Fruit fly (Drosophila melanogaster) whole organism, embryonic: Measurements from ENCODE around the gene CG17109.

Source experiments
- Ada2b ChIP-seq: fragments of 200-800 bp; sonication (Bioruptor generic); IDR thresholded peaks from 2 replicates; pipeline ENCODE4 v1.3.6; 2022; ENCODE audit warnings: missing biosample characterization, missing genetic modification characterization
- B-H2 ChIP-seq: fragments of 200-800 bp; sonication (Bioruptor generic); optimal IDR thresholded peaks from 2 replicates; lab custom pipeline; 2018; ENCODE audit warnings: missing biosample characterization, mild to moderate bottlenecking, missing genetic modification characterization
- CG10147 ChIP-seq: fragments of 200-800 bp; sonication (Bioruptor generic); optimal IDR thresholded peaks from 2 replicates; lab custom pipeline; 2019; ENCODE audit warnings: missing biosample characterization, mild to moderate bottlenecking, missing genetic modification characterization, moderate library complexity
- CG10462 ChIP-seq: fragments of 200-800 bp; sonication (Bioruptor generic); optimal IDR thresholded peaks from 2 replicates; lab custom pipeline; 2016; ENCODE audit warnings: missing biosample characterization, missing genetic modification characterization
- CG11504 ChIP-seq: fragments of 200-800 bp; sonication (Bioruptor generic); optimal IDR thresholded peaks from 3 replicates; lab custom pipeline; 2019; ENCODE audit warnings: missing biosample characterization, mild to moderate bottlenecking, missing genetic modification characterization, moderate library complexity
- CG12391 ChIP-seq: fragments of 200-800 bp; sonication (Bioruptor generic); optimal IDR thresholded peaks from 3 replicates; lab custom pipeline; 2018; ENCODE audit warnings: missing biosample characterization, mild to moderate bottlenecking, missing genetic modification characterization, moderate library complexity
- CG1529 ChIP-seq: fragments of 200-800 bp; sonication (Bioruptor generic); optimal IDR thresholded peaks from 3 replicates; lab custom pipeline; 2018; ENCODE audit warnings: missing biosample characterization, missing genetic modification characterization
- CG15479 ChIP-seq: fragments of 200-800 bp; sonication (Bioruptor generic); optimal IDR thresholded peaks from 3 replicates; lab custom pipeline; 2019; ENCODE audit warnings: missing biosample characterization, mild to moderate bottlenecking, missing genetic modification characterization, moderate library complexity
- CG1792 ChIP-seq: fragments of 200-800 bp; sonication (Bioruptor generic); optimal IDR thresholded peaks from 2 replicates; lab custom pipeline; 2016; ENCODE audit warnings: missing biosample characterization, missing genetic modification characterization
- CG31388 ChIP-seq: fragments of 200-800 bp; sonication (Bioruptor generic); optimal IDR thresholded peaks from 2 replicates; lab custom pipeline; 2016; ENCODE audit warnings: missing biosample characterization, missing genetic modification characterization
- CG5953 ChIP-seq: fragments of 200-800 bp; sonication (Bioruptor generic); IDR thresholded peaks from 2 replicates; pipeline ENCODE4 v1.3.6; 2022; ENCODE audit warnings: missing biosample characterization, missing genetic modification characterization
- CG6254 ChIP-seq: fragments of 200-800 bp; sonication (Bioruptor generic); optimal IDR thresholded peaks from 3 replicates; lab custom pipeline; 2017; ENCODE audit warnings: mild to moderate bottlenecking, missing biosample characterization, missing genetic modification reagents, missing genetic modification characterization
- CG6854 ChIP-seq: fragments of 200-800 bp; sonication (Bioruptor generic); optimal IDR thresholded peaks from 3 replicates; lab custom pipeline; 2017; ENCODE audit warnings: missing biosample characterization, mild to moderate bottlenecking, missing genetic modification characterization
- CG7556 ChIP-seq: fragments of 200-800 bp; sonication (Bioruptor generic); optimal IDR thresholded peaks from 2 replicates; lab custom pipeline; 2017; ENCODE audit warnings: missing biosample characterization, mild to moderate bottlenecking, missing genetic modification characterization
- CG7839 ChIP-seq: fragments of 200-800 bp; sonication (Bioruptor generic); optimal IDR thresholded peaks from 3 replicates; lab custom pipeline; 2018; ENCODE audit warnings: missing biosample characterization, mild to moderate bottlenecking, missing genetic modification characterization, moderate library complexity
- CG8089 ChIP-seq: fragments of 200-800 bp; sonication (Bioruptor generic); optimal IDR thresholded peaks from 3 replicates; lab custom pipeline; 2016; ENCODE audit warnings: missing biosample characterization, missing genetic modification characterization
- CG8478 ChIP-seq: fragments of >200 bp; optimal IDR thresholded peaks from 2 replicates; lab custom pipeline; 2018
- CG8765 ChIP-seq: fragments of 200-800 bp; sonication (Bioruptor generic); IDR thresholded peaks from 2 replicates; pipeline ENCODE4 v1.3.6; 2022; ENCODE audit warnings: missing biosample characterization, missing genetic modification characterization
- Camta ChIP-seq: fragments of 200-800 bp; sonication (Bioruptor generic); optimal IDR thresholded peaks from 2 replicates; lab custom pipeline; 2016; ENCODE audit warnings: missing biosample characterization, missing genetic modification characterization
- Chrac-16 ChIP-seq: fragments of 200-800 bp; sonication (Bioruptor generic); optimal IDR thresholded peaks from 3 replicates; lab custom pipeline; 2016; ENCODE audit warnings: missing biosample characterization, missing genetic modification characterization
- Ets97D ChIP-seq: fragments of 200-800 bp; sonication (Bioruptor generic); optimal IDR thresholded peaks from 3 replicates; lab custom pipeline; 2016; ENCODE audit warnings: missing biosample characterization, missing genetic modification characterization
- GATAe ChIP-seq: fragments of 200-800 bp; sonication (Bioruptor generic); conservative IDR thresholded peaks from 2 replicates; pipeline ENCODE4 v1.3.6; 2022; ENCODE audit warnings: missing biosample characterization, missing genetic modification characterization
- HLH3B ChIP-seq: fragments of 200-800 bp; sonication (Bioruptor generic); IDR thresholded peaks from 2 replicates; pipeline ENCODE4 v1.3.6; 2022; ENCODE audit warnings: missing biosample characterization, missing genetic modification characterization
- Hr51 ChIP-seq, 2 experiments: fragments of 200-800 bp; sonication (Bioruptor generic); optimal IDR thresholded peaks; 2 replicates in 1 of 2; 3 replicates in 1 of 2; lab custom pipeline; 2016 to 2018; ENCODE audit warnings: missing biosample characterization in 2 of 2, missing genetic modification characterization in 2 of 2, mild to moderate bottlenecking in 1 of 2, moderate library complexity in 1 of 2
- Hsf ChIP-seq: fragments of 200-800 bp; sonication (Bioruptor generic); optimal IDR thresholded peaks from 3 replicates; lab custom pipeline; 2016; ENCODE audit warnings: missing biosample characterization, missing genetic modification characterization
- Lhr ChIP-seq: fragments of 200-800 bp; sonication (Bioruptor generic); optimal IDR thresholded peaks from 3 replicates; lab custom pipeline; 2017; ENCODE audit warnings: mild to moderate bottlenecking, missing biosample characterization, missing genetic modification reagents, missing genetic modification characterization
- Med ChIP-seq: fragments of 200-800 bp; sonication (Bioruptor generic); peaks from one replicate; lab custom pipeline; 2016; ENCODE audit warnings: missing biosample characterization, missing genetic modification characterization, mild to moderate bottlenecking, inconsistent platforms, moderate library complexity
- Sin3A ChIP-seq: fragments of >200 bp; optimal IDR thresholded peaks from 2 replicates; lab custom pipeline; 2018
- bab2 ChIP-seq: fragments of 200-800 bp; sonication (Bioruptor generic); optimal IDR thresholded peaks from 2 replicates; lab custom pipeline; 2016; ENCODE audit warnings: missing biosample characterization, missing genetic modification characterization
- cad ChIP-seq: fragments of >200 bp; optimal IDR thresholded peaks from 2 replicates; lab custom pipeline; 2017; ENCODE audit warnings: missing biosample characterization, missing genetic modification characterization
- cato ChIP-seq: fragments of 200-800 bp; sonication (Bioruptor generic); optimal IDR thresholded peaks from 2 replicates; lab custom pipeline; 2016; ENCODE audit warnings: missing biosample characterization, missing genetic modification characterization, borderline replicate concordance
- caup ChIP-seq: fragments of 200-800 bp; sonication (Bioruptor generic); optimal IDR thresholded peaks from 3 replicates; lab custom pipeline; 2017; ENCODE audit warnings: missing biosample characterization, mild to moderate bottlenecking, missing genetic modification characterization, moderate library complexity; ENCODE audit not compliant: severe bottlenecking
- dysf ChIP-seq: fragments of 200-800 bp; sonication (Bioruptor generic); IDR thresholded peaks from 3 replicates; pipeline ENCODE4 v1.3.6; 2022; ENCODE audit warnings: missing biosample characterization, missing genetic modification characterization
- ewg ChIP-seq: fragments of 200-800 bp; sonication (Bioruptor generic); optimal IDR thresholded peaks from 3 replicates; lab custom pipeline; 2017; ENCODE audit warnings: mild to moderate bottlenecking, missing biosample characterization, missing genetic modification reagents, missing genetic modification characterization
- fd3F ChIP-seq: fragments of 200-800 bp; sonication (Bioruptor generic); optimal IDR thresholded peaks from 2 replicates; lab custom pipeline; 2018; ENCODE audit warnings: missing biosample characterization, mild to moderate bottlenecking, missing genetic modification characterization, moderate library complexity
- fd64A ChIP-seq: fragments of 200-800 bp; sonication (Bioruptor generic); optimal IDR thresholded peaks from 3 replicates; lab custom pipeline; 2018; ENCODE audit warnings: missing biosample characterization, mild to moderate bottlenecking, missing genetic modification characterization
- gce ChIP-seq: fragments of 200-800 bp; sonication (Bioruptor generic); IDR thresholded peaks from 3 replicates; pipeline ENCODE4 v1.3.6; 2022; ENCODE audit warnings: missing biosample characterization, missing genetic modification characterization
- jumu ChIP-seq: fragments of 200-800 bp; sonication (Bioruptor generic); optimal IDR thresholded peaks from 3 replicates; lab custom pipeline; 2016; ENCODE audit warnings: missing biosample characterization, missing genetic modification characterization
- nau ChIP-seq: fragments of 200-800 bp; sonication (Bioruptor generic); optimal IDR thresholded peaks from 3 replicates; lab custom pipeline; 2017; ENCODE audit warnings: missing biosample characterization, mild to moderate bottlenecking, missing genetic modification characterization, missing genetic modification reagents
- nmo ChIP-seq: fragments of 200-800 bp; sonication (Bioruptor generic); optimal IDR thresholded peaks from 2 replicates; lab custom pipeline; 2018; ENCODE audit warnings: missing biosample characterization, mild to moderate bottlenecking, missing genetic modification characterization, moderate library complexity
- pan ChIP-seq, 4 experiments: fragments of >200 bp in 3 of 4; fragments of 200-800 bp in 1 of 4; sonication (Bioruptor generic) in 1 of 4; optimal IDR thresholded peaks in 3 of 4; IDR thresholded peaks in 1 of 4; 2 replicates each; pipeline versions ENCODE4 v1.3.6 to Lab custom; 2017 to 2022; ENCODE audit warnings: missing biosample characterization in 2 of 4, missing genetic modification characterization in 2 of 4, mixed read lengths in 1 of 4
- pnt ChIP-seq: fragments of 200-800 bp; sonication (Bioruptor generic); optimal IDR thresholded peaks from 3 replicates; lab custom pipeline; 2016; ENCODE audit warnings: missing biosample characterization, missing genetic modification characterization
- ranshi ChIP-seq: fragments of 200-800 bp; sonication (Bioruptor generic); IDR thresholded peaks from 2 replicates; pipeline ENCODE4 v1.3.6; 2022; ENCODE audit warnings: missing biosample characterization, missing genetic modification characterization
- sens ChIP-seq: fragments of 200-800 bp; sonication (Bioruptor generic); peaks from one replicate; lab custom pipeline; 2016; ENCODE audit warnings: missing biosample characterization, missing genetic modification characterization
- sisA ChIP-seq: fragments of 200-800 bp; sonication (Bioruptor generic); IDR thresholded peaks from 2 replicates; pipeline ENCODE4 v1.3.6; 2022; ENCODE audit warnings: missing biosample characterization, missing genetic modification characterization
- stc ChIP-seq: fragments of 200-800 bp; sonication (Bioruptor generic); IDR thresholded peaks from 2 replicates; pipeline ENCODE4 v1.3.6; 2022; ENCODE audit warnings: missing biosample characterization, missing genetic modification characterization
- stwl ChIP-seq: fragments of 200-800 bp; sonication (Bioruptor generic); optimal IDR thresholded peaks from 3 replicates; lab custom pipeline; 2018; ENCODE audit warnings: missing biosample characterization, mild to moderate bottlenecking, missing genetic modification characterization, moderate library complexity
- tin ChIP-seq: fragments of 200-800 bp; sonication (Bioruptor generic); optimal IDR thresholded peaks from 3 replicates; lab custom pipeline; 2016; ENCODE audit warnings: missing biosample characterization, missing genetic modification characterization
- wor ChIP-seq: fragments of 200-800 bp; sonication (Bioruptor generic); IDR thresholded peaks from 2 replicates; pipeline ENCODE4 v1.3.6; 2022; ENCODE audit warnings: missing biosample characterization, missing genetic modification characterization
- zen ChIP-seq: fragments of 200-800 bp; sonication (Bioruptor generic); optimal IDR thresholded peaks from 3 replicates; lab custom pipeline; 2018; ENCODE audit warnings: missing biosample characterization, mild to moderate bottlenecking, missing genetic modification characterization, moderate library complexity

The CG17109 gene

dm6 chr3R:23112680-23113362 lies 17.3 kb downstream of the CG17109 start, which contains the start of gene Cow (continued):
- TF ChIP-seq CG11504 (peak; percentile 74), Hsf (peak; percentile 50), Ets97D (no peak), tin (GFP tag; lab: Kevin White, UChicago) (peak; percentile 44), CG10462 (GFP tag; lab: Kevin White, UChicago) (no peak), cad (no peak), Sin3A (no peak), CG31388 (GFP tag; lab: Kevin White, UChicago) (no peak), CG1529 (GFP tag; lab: Kevin White, UChicago) (no peak), ranshi (peak; percentile 51; the same call in 1 of the 2 replicates), CG15479 (GFP tag; lab: Kevin White, UChicago) (no peak), stwl (no peak), nau (GFP tag; lab: Kevin White, UChicago) (peak; percentile 56), zen (tag; lab: Kevin White, UChicago) (no peak), Ada2b (GFP tag; lab: Robert Waterston, UW) (peak; percentile 73), Med (peak; percentile 94), Chrac-16 (GFP tag; lab: Kevin White, UChicago) (peak; percentile 19), fd64A (no peak), CG8478 (lab: Kevin White, UChicago) (no peak), CG6854 (GFP tag; lab: Kevin White, UChicago) (peak; percentile 69), Lhr (GFP tag; lab: Kevin White, UChicago) (no peak), pan (optimal IDR thresholded peaks at IDR 0.05; lab: Kevin White, UChicago) (no peak), pan (GFP tag; optimal IDR thresholded peaks at IDR 0.05 in 1 of 2, IDR thresholded peaks at IDR 0.05 in 1 of 2) (peak in 1 of 2 experiments; percentile 86), Hr51 (GFP tag; optimal IDR thresholded peaks at IDR 0.05; lab: Kevin White, UChicago) (peak; percentile 43 to 73), dysf (GFP tag; lab: Robert Waterston, UW) (peak; percentile 82), jumu (peak; percentile 39), CG7556 (peak; percentile 85), GATAe (GFP tag; lab: Robert Waterston, UW) (no peak), stc (GFP tag; lab: Robert Waterston, UW) (0 out of 2 replicates have a peak, but pooled peaks have one; percentile 48), CG12391 (peak; percentile 62), bab2 (GFP tag; lab: Kevin White, UChicago) (peak; percentile 48), fd3F (GFP tag; lab: Kevin White, UChicago) (peak; percentile 48), wor (GFP tag; lab: Robert Waterston, UW) (no peak), CG8089 (GFP tag; lab: Kevin White, UChicago) (peak; percentile 6), Camta (peak; percentile 24), sisA (GFP tag; lab: Robert Waterston, UW) (peak; percentile 37; the same call in 1 of the 2 replicates), pnt (peak; percentile 26), ewg (GFP tag; lab: Kevin White, UChicago) (peak; percentile 98), gce (GFP tag; lab: Robert Waterston, UW) (0 out of 3 replicates have a peak, but pooled peaks have one; percentile 12), CG8765 (no peak), CG5953 (GFP tag; lab: Robert Waterston, UW) (no peak), CG10147 (GFP tag; lab: Kevin White, UChicago) (peak; percentile 75), CG1792 (no peak), nmo (GFP tag; lab: Kevin White, UChicago) (peak; percentile 41), CG6254 (GFP tag; lab: Kevin White, UChicago) (no peak), B-H2 (GFP tag; lab: Kevin White, UChicago) (peak; percentile 27), caup (peak; percentile 78), cato (no peak), HLH3B (GFP tag; lab: Robert Waterston, UW) (peak; percentile 66), sens (GFP tag; lab: Kevin White, UChicago) (peak; percentile 89), CG7839 (tag; lab: Kevin White, UChicago) (peak; percentile 70)
